Fruit fly (Drosophila melanogaster) whole organism, larva: ENCODE data around the gene sll.

Experiments
- noc ChIP-seq: fragments of 200-800 bp; sonication (Bioruptor generic); optimal IDR thresholded peaks from 3 replicates; lab custom pipeline; 2019; ENCODE audit warnings: missing biosample characterization, mild to moderate bottlenecking, missing genetic modification characterization, moderate library complexity

The sll gene

dm6 chr3R:17622062-17622766 lies 16.3 kb downstream of the sll start, which contains the start of gene CG14323:
Gene CG14323 (minus strand): TSS chr3R:17622112.
- no peak for TF ChIP-seq noc

- no peak for TF ChIP-seq noc
These were observed 18.6 kb downstream of the sll start for dm6 chr3R:17624549-17624948.

dm6 chr3R:17624968-17625367 lies 19.1 kb downstream of the sll start, which contains the start of gene AttD:
Gene AttD (plus strand): TSS chr3R:17625268.
- no peak for TF ChIP-seq noc

- no peak for TF ChIP-seq noc
These were observed 20.9 kb downstream of the sll start, which contains the start of gene CG14325 for dm6 chr3R:17626827-17627226. Gene CG14325 (plus strand): TSS chr3R:17627127.

dm6 chr3R:17630417-17630816 lies 24.5 kb downstream of the sll start, which contains the start of gene CG43175:
Gene CG43175 (plus strand): TSS chr3R:17630717.
- no peak for TF ChIP-seq noc

dm6 chr3R:17631176-17631865 lies 25.4 kb downstream of the sll start:
- no peak for TF ChIP-seq noc

- TF ChIP-seq noc: no peak
These were observed 38.1 kb downstream of the sll start for dm6 chr3R:17644019-17644418.

dm6 chr3R:17645239-17645638 lies 39.3 kb downstream of the sll start:
- no peak for TF ChIP-seq noc

- TF ChIP-seq noc: no peak
These were observed 40.5 kb downstream of the sll start for dm6 chr3R:17646102-17647050.

- no peak for TF ChIP-seq noc
These were observed 41.5 kb downstream of the sll start, which contains the start of gene CG14322 for dm6 chr3R:17647444-17647843. Gene CG14322 (plus strand): TSS chr3R:17647679.

- no peak for TF ChIP-seq noc
These were observed 48.0 kb downstream of the sll start for dm6 chr3R:17653879-17654278.

- no peak for TF ChIP-seq noc
These were observed 49.1 kb downstream of the sll start for dm6 chr3R:17655040-17655439.

- TF ChIP-seq noc: no peak
These were observed 51.0 kb downstream of the sll start for dm6 chr3R:17656923-17657322.
